Worm (Caenorhabditis elegans) whole organism, young adult: ENCODE results near the gene C54C6.7.

Experiments used
- D2030.7 ChIP-seq: fragments of 200-800 bp; sonication (Bioruptor generic); IDR thresholded peaks from 2 replicates; pipeline ENCODE4 v1.3.6; 2022; ENCODE audit warnings: missing genetic modification reagents, missing genetic modification characterization, missing compliant biosample characterization
- F37B4.10 ChIP-seq: fragments of 200-800 bp; sonication (Bioruptor generic); IDR thresholded peaks from 2 replicates; pipeline ENCODE4 v1.3.6; 2022; ENCODE audit warnings: missing genetic modification characterization, missing compliant biosample characterization
- F57C9.4 ChIP-seq: sonication (generic microtip); optimal IDR thresholded peaks from 2 replicates; lab custom pipeline; 2017; ENCODE audit warnings: mild to moderate bottlenecking, missing genetic modification characterization, missing compliant biosample characterization
- ZK185.1 ChIP-seq: sonication (generic microtip); optimal IDR thresholded peaks from 2 replicates; lab custom pipeline; 2016; ENCODE audit warnings: mild to moderate bottlenecking, missing genetic modification characterization, missing compliant biosample characterization; ENCODE audit not compliant: poor library complexity, severe bottlenecking
- akir-1 ChIP-seq: fragments of 200-800 bp; sonication (Bioruptor generic); optimal IDR thresholded peaks from 2 replicates; lab custom pipeline; 2018; ENCODE audit warnings: mild to moderate bottlenecking, missing genetic modification characterization, moderate library complexity, missing compliant biosample characterization
- aptf-2 ChIP-seq: fragments of 200-800 bp; sonication (Bioruptor generic); conservative IDR thresholded peaks from 2 replicates; pipeline ENCODE4 v1.3.6; 2022; ENCODE audit warnings: missing genetic modification reagents, missing genetic modification characterization, missing compliant biosample characterization
- athp-1 ChIP-seq: sonication (generic microtip); optimal IDR thresholded peaks from 2 replicates; lab custom pipeline; 2017; ENCODE audit warnings: mild to moderate bottlenecking, missing genetic modification characterization, missing compliant biosample characterization
- attf-6 ChIP-seq: fragments of 200-800 bp; sonication (Bioruptor generic); IDR thresholded peaks from 2 replicates; pipeline ENCODE4 v1.3.6; 2022; ENCODE audit warnings: missing genetic modification reagents, missing genetic modification characterization, missing compliant biosample characterization
- bed-1 ChIP-seq: fragments of 200-800 bp; sonication (Bioruptor generic); IDR thresholded peaks from 2 replicates; pipeline ENCODE4 v1.3.6; 2022; ENCODE audit warnings: missing genetic modification reagents, missing genetic modification characterization, missing compliant biosample characterization
- cebp-1 ChIP-seq, 2 experiments: fragments of 200-800 bp in 1 of 2; sonication (Bioruptor generic) in 1 of 2; sonication (generic microtip) in 1 of 2; IDR thresholded peaks in 1 of 2; optimal IDR thresholded peaks in 1 of 2; 2 replicates each; pipeline versions ENCODE4 v1.3.6 to Lab custom; 2017 to 2022; ENCODE audit warnings: missing compliant biosample characterization in 2 of 2, missing genetic modification characterization in 2 of 2, mild to moderate bottlenecking in 1 of 2, missing genetic modification reagents in 1 of 2, moderate library complexity in 1 of 2
- ceh-58 ChIP-seq: fragments of 200-800 bp; sonication (Bioruptor generic); IDR thresholded peaks from 2 replicates; pipeline ENCODE4 v1.3.6; 2022; ENCODE audit warnings: missing genetic modification characterization, missing compliant biosample characterization
- dpl-1 ChIP-seq: fragments of 150-350 bp; optimal IDR thresholded peaks from 2 replicates; lab custom pipeline; 2014; ENCODE audit warnings: missing biosample characterization, missing genetic modification reagents, missing genetic modification characterization
- egrh-3 ChIP-seq: fragments of 200-800 bp; sonication (Bioruptor generic); IDR thresholded peaks from 2 replicates; pipeline ENCODE4 v1.3.6; 2022; ENCODE audit warnings: missing genetic modification reagents, missing genetic modification characterization, missing compliant biosample characterization
- fkh-3 ChIP-seq: sonication (generic microtip); optimal IDR thresholded peaks from 2 replicates; lab custom pipeline; 2016; ENCODE audit warnings: mild to moderate bottlenecking, missing genetic modification characterization, missing compliant biosample characterization
- lsl-1 ChIP-seq: fragments of 200-800 bp; sonication (Bioruptor generic); optimal IDR thresholded peaks from 2 replicates; lab custom pipeline; 2018; ENCODE audit warnings: mild to moderate bottlenecking, missing genetic modification characterization, moderate library complexity, missing compliant biosample characterization
- madf-6 ChIP-seq: fragments of 200-800 bp; sonication (Bioruptor generic); IDR thresholded peaks from 2 replicates; pipeline ENCODE4 v1.3.6; 2022; ENCODE audit warnings: missing genetic modification reagents, missing genetic modification characterization, missing compliant biosample characterization
- mxl-1 ChIP-seq: sonication (generic microtip); optimal IDR thresholded peaks from 2 replicates; lab custom pipeline; 2016; ENCODE audit warnings: missing genetic modification characterization, missing compliant biosample characterization
- nhr-27 ChIP-seq: fragments of 200-800 bp; sonication (Bioruptor generic); optimal IDR thresholded peaks from 2 replicates; lab custom pipeline; 2018; ENCODE audit warnings: mild to moderate bottlenecking, missing genetic modification characterization, moderate library complexity, missing compliant biosample characterization
- somi-1 ChIP-seq: fragments of 200-800 bp; sonication (Bioruptor generic); optimal IDR thresholded peaks from 2 replicates; lab custom pipeline; 2018; ENCODE audit warnings: mild to moderate bottlenecking, missing genetic modification characterization, missing compliant biosample characterization
- tbp1 ChIP-seq: fragments of 200-800 bp; sonication (Bioruptor generic); optimal IDR thresholded peaks from 2 replicates; lab custom pipeline; 2018; ENCODE audit warnings: mild to moderate bottlenecking, missing genetic modification characterization, missing compliant biosample characterization
- ztf-26 ChIP-seq: sonication (generic microtip); optimal IDR thresholded peaks from 2 replicates; lab custom pipeline; 2017; ENCODE audit warnings: missing genetic modification characterization, missing compliant biosample characterization
- ztf-28 ChIP-seq: fragments of 200-800 bp; sonication (Bioruptor generic); IDR thresholded peaks from 2 replicates; pipeline ENCODE4 v1.3.6; 2022; ENCODE audit warnings: missing genetic modification reagents, missing genetic modification characterization, missing compliant biosample characterization

C54C6.7 gene

DNA sequence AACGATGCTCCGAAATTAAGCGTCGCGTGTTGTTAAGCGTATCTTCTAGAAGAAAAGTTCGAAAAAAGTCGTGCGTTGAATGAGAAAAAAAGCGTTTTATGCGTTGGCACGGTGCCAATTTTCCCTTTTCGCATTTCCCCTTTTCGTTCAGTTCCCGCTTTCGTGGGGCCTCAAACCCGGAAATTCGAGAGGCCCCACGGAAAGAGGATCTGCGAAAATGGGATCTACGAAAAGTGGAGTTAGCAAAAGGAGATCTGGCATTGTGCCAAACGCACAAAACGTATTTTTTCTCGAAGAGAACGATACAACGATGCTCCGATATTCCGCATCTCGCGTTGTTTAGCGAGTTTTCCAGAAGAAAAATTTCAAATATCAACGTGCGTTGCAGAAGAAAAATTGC is 46.4 kb downstream of the C54C6.7 start (continued):
- no peak for TF ChIP-seq ceh-58
- no peak for TF ChIP-seq dpl-1 (GFP tag; lab: Kevin White, UChicago)
- TF ChIP-seq egrh-3 (GFP tag; lab: Robert Waterston, UW): no peak
- TF ChIP-seq akir-1: no peak
- TF ChIP-seq fkh-3: no peak
- TF ChIP-seq ZK185.1 (tag; lab: Kevin White, UChicago): no peak
- TF ChIP-seq F37B4.10: no peak
- TF ChIP-seq nhr-27 (tag; lab: Kevin White, UChicago): no peak
- 0 out of 2 replicates have a peak, but pooled peaks have one; percentile 50 for TF ChIP-seq aptf-2 (GFP tag; lab: Robert Waterston, UW)
- TF ChIP-seq D2030.7 (GFP tag; lab: Robert Waterston, UW): 0 out of 2 replicates have a peak, but pooled peaks have one; percentile 20
- no peak for TF ChIP-seq attf-6 (GFP tag; lab: Robert Waterston, UW)
- TF ChIP-seq cebp-1 (GFP tag; IDR thresholded peaks at IDR 0.05; lab: Robert Waterston, UW): no peak
- peak; percentile 25 for TF ChIP-seq cebp-1 (tag; optimal IDR thresholded peaks at IDR 0.05; lab: Kevin White, UChicago)
- TF ChIP-seq mxl-1 (tag; lab: Kevin White, UChicago): no peak
- no peak for TF ChIP-seq F57C9.4 (tag; lab: Kevin White, UChicago)
- TF ChIP-seq bed-1 (GFP tag; lab: Robert Waterston, UW): no peak
- TF ChIP-seq ztf-28 (GFP tag; lab: Robert Waterston, UW): peak; percentile 74; the same call in 1 of the 2 replicates
- peak; percentile 41 for TF ChIP-seq madf-6 (GFP tag; lab: Robert Waterston, UW)
- TF ChIP-seq ztf-26 (tag; lab: Kevin White, UChicago): no peak
- no peak for TF ChIP-seq somi-1 (GFP tag; lab: Kevin White, UChicago)
- no peak for TF ChIP-seq athp-1 (tag; lab: Kevin White, UChicago)
- peak; percentile 10 for TF ChIP-seq lsl-1 (GFP tag; lab: Kevin White, UChicago)

DNA sequence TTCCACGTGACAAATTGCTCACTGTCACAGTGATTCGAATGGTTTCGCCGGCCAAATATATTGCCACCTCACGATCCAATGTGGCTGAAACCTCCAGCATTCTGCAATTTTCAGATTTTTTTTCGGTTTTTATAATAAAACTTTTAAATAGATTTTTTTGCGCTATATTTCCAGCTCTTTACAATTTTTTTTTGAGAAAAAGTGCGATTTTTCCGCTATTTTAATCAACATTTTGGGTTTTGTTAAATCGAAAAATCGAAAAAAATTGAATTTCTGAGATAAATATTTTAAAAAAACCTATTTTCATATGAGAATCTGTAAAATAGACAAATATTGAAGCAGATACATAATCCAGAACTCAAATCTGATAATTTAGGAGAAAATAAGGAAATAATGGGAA is 47.3 kb downstream of the C54C6.7 start, which contains the start of gene M01F1.9:
Gene M01F1.9, minus strand, starts transcription at position 101 of the 400 bp plus-strand sequence.
- no peak for TF ChIP-seq tbp1
